Worm (Caenorhabditis elegans): Measurements from ENCODE around the gene Y116A8A.4.

The Y116A8A.4 gene

DNA sequence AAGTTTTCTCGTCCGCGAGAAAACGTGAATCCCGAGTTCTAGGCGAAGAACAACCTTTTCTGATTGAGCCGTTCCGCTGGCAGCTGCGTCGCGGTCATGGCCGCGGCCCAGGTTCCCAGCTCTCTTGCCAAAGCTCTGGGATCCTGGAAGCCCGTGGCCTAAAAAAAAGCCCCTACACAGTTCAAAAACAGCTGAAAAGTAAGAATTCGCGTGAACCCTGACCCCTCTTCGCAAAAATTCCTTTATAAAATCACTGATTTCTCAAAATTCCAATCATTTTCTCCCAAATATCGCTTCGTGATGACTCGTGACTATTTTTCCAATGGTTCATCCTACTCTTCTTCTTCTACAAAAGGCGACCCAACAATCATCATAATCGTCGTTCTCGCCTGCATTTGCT is 44.6 kb downstream of the Y116A8A.4 start, which contains the start of gene T06A10.107:
TSS of gene T06A10.107 (plus strand) at position 301 of the 400 bp plus-strand sequence.
- TF ChIP-seq nhr-67 (tag; optimal IDR thresholded peaks at IDR 0.05) = no peak
- TF ChIP-seq nhr-28 (tag; optimal IDR thresholded peaks at IDR 0.05) = no peak
- no peak for TF ChIP-seq tbx-2 (tag; optimal IDR thresholded peaks at IDR 0.05)
- no peak for TF ChIP-seq sea-2 (GFP tag; optimal IDR thresholded peaks at IDR 0.05)
- TF ChIP-seq elt-1 (tag; optimal IDR thresholded peaks at IDR 0.05) = no peak
- no peak for TF ChIP-seq snpc-4 (tag; optimal IDR thresholded peaks at IDR 0.05)
- no peak for TF ChIP-seq fkh-2 (tag; optimal IDR thresholded peaks at IDR 0.05)
- no peak for TF ChIP-seq elt-2 (tag; optimal IDR thresholded peaks at IDR 0.05)
- no peak for TF ChIP-seq elt-3 (tag; optimal IDR thresholded peaks at IDR 0.05)
- no peak for TF ChIP-seq eor-1 (tag; optimal IDR thresholded peaks at IDR 0.05)
- TF ChIP-seq nhr-237 (tag; optimal IDR thresholded peaks at IDR 0.05) = no peak
- no peak for TF ChIP-seq hmg-11 (tag; optimal IDR thresholded peaks at IDR 0.05)
- TF ChIP-seq pqm-1 (tag; optimal IDR thresholded peaks at IDR 0.05) = no peak

DNA sequence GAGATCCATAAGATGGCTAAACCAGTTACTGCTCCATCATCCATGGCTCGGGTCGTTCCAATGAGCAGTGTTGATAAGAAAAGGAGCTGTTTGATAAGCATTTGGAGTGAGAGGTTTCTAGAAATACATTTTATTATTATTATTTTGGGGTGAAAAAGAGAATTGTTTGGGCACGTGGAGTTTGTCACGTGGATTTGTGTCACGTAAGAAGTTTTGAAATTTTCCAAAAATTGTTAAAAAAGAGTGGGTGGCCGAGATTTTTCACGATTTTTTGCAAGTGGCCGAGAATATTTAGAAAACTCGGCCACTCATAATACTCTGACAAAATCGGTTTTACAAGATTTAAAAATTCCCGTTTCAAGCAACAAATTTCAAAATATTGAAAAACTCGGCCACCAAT is 46.3 kb downstream of the Y116A8A.4 start, which contains the start of gene T06A10.106:
TSS of gene T06A10.106 (minus strand) at position 101 of the 400 bp plus-strand sequence.
- TF ChIP-seq hmg-11 (tag; optimal IDR thresholded peaks at IDR 0.05) = no peak
- TF ChIP-seq nfya-1 (tag; optimal IDR thresholded peaks at IDR 0.05; ENCODE audit: insufficient read depth) = no peak
- TF ChIP-seq lin-39 (tag; optimal IDR thresholded peaks at IDR 0.05) = no peak

Measured in whole organism, L3 larva.